Worm (Caenorhabditis elegans) whole organism, midembryonic: ENCODE data around the gene K09C6.2.

Experiments
- ref-1 ChIP-seq: fragments of 200-800 bp; sonication (Bioruptor generic); conservative IDR thresholded peaks from 2 replicates; pipeline ENCODE4 v1.3.6; 2022; ENCODE audit warnings: missing genetic modification reagents, missing genetic modification characterization, missing compliant biosample characterization
- ztf-29 ChIP-seq: fragments of 200-800 bp; sonication (Bioruptor generic); IDR thresholded peaks from 2 replicates; pipeline ENCODE4 v1.3.6; 2022; ENCODE audit warnings: missing genetic modification reagents, missing genetic modification characterization, missing compliant biosample characterization

DNA sequence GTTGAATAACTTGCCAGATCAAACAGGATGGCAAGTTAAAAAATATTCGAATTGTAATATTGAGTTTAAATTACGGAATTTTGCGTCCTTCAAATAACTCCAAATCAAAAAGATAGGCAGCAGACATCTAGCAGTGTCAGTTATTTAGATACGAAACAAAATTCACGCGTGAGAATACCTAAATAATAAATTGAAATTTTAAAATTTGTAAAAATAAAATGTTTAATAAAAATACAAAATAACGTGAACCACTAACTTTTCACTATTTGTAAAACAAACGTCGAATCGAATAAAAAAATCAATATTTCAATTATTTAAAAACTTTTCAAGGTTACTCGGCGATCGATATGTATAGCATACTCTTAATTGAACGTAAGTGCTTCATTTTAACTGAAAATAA is 19.3 kb downstream of the K09C6.2 start, which contains the start of gene T02B11.9:
- TF ChIP-seq ztf-29 (GFP tag; lab: Robert Waterston, UW), result no peak
- TF ChIP-seq ref-1 (GFP tag; lab: Robert Waterston, UW), result no peak
